Worm (Caenorhabditis elegans) whole organism, late embryonic: Measurements from ENCODE around the gene Y49F6C.7.

Source experiments
- C08G9.2 ChIP-seq: sonication (generic microtip); optimal IDR thresholded peaks from 2 replicates; lab custom pipeline; 2016; ENCODE audit warnings: mild to moderate bottlenecking, missing genetic modification characterization, moderate library complexity, missing compliant biosample characterization
- C38D4.7 ChIP-seq: fragments of 200-800 bp; sonication (Bioruptor generic); optimal IDR thresholded peaks from 2 replicates; lab custom pipeline; 2018; ENCODE audit warnings: mild to moderate bottlenecking, missing genetic modification characterization, moderate library complexity, missing compliant biosample characterization
- K09A11.1 ChIP-seq: sonication (generic microtip); optimal IDR thresholded peaks from 2 replicates; lab custom pipeline; 2017; ENCODE audit warnings: antibody characterized with exemption, mild to moderate bottlenecking, missing genetic modification characterization, missing compliant biosample characterization; ENCODE audit not compliant: insufficient read depth
- Y22D7AL.16 ChIP-seq: sonication (generic microtip); optimal IDR thresholded peaks from 2 replicates; lab custom pipeline; 2016; ENCODE audit warnings: missing genetic modification characterization, missing compliant biosample characterization
- ahr-1 ChIP-seq: sonication (generic microtip); optimal IDR thresholded peaks from 2 replicates; lab custom pipeline; 2016; ENCODE audit warnings: missing genetic modification characterization, missing compliant biosample characterization
- ceh-14 ChIP-seq: sonication (generic microtip); optimal IDR thresholded peaks from 2 replicates; lab custom pipeline; 2016; ENCODE audit warnings: missing genotype, missing genetic modification characterization, missing compliant biosample characterization
- ceh-18 ChIP-seq: sonication (generic microtip); optimal IDR thresholded peaks from 2 replicates; lab custom pipeline; 2016; ENCODE audit warnings: missing genetic modification characterization, missing compliant biosample characterization
- ceh-22 ChIP-seq: sonication (generic microtip); optimal IDR thresholded peaks from 2 replicates; lab custom pipeline; 2017; ENCODE audit warnings: missing biosample characterization, missing genetic modification characterization
- ceh-30 ChIP-seq: fragments of 150-350 bp; optimal IDR thresholded peaks from 2 replicates; lab custom pipeline; 2014; ENCODE audit warnings: missing biosample characterization, missing genetic modification characterization
- ceh-31 ChIP-seq: sonication (generic microtip); optimal IDR thresholded peaks from 2 replicates; lab custom pipeline; 2016; ENCODE audit warnings: missing genetic modification characterization, missing compliant biosample characterization
- ceh-34 ChIP-seq: sonication (generic microtip); optimal IDR thresholded peaks from 2 replicates; lab custom pipeline; 2016; ENCODE audit warnings: mild to moderate bottlenecking, missing genetic modification characterization, missing compliant biosample characterization
- ceh-48 ChIP-seq: sonication (generic microtip); optimal IDR thresholded peaks from 2 replicates; lab custom pipeline; 2016; ENCODE audit warnings: missing genetic modification characterization, inconsistent platforms, missing compliant biosample characterization
- ceh-6 ChIP-seq: fragments of 200-800 bp; sonication (Bioruptor generic); optimal IDR thresholded peaks from 2 replicates; lab custom pipeline; 2018; ENCODE audit warnings: mild to moderate bottlenecking, missing genetic modification characterization, missing compliant biosample characterization
- dve-1 ChIP-seq: sonication (generic microtip); optimal IDR thresholded peaks from 2 replicates; lab custom pipeline; 2017; ENCODE audit warnings: antibody characterized with exemption, mild to moderate bottlenecking, missing genetic modification characterization, missing compliant biosample characterization
- fkh-10 ChIP-seq: fragments of 150-350 bp; optimal IDR thresholded peaks from 2 replicates; lab custom pipeline; 2014; ENCODE audit warnings: missing biosample characterization, missing genetic modification reagents, missing genetic modification characterization
- fkh-6 ChIP-seq: sonication (generic microtip); optimal IDR thresholded peaks from 2 replicates; lab custom pipeline; 2016; ENCODE audit warnings: missing genetic modification characterization, missing compliant biosample characterization
- hlh-13 ChIP-seq: fragments of 200-800 bp; sonication (Bioruptor generic); optimal IDR thresholded peaks from 2 replicates; lab custom pipeline; 2018; ENCODE audit warnings: mild to moderate bottlenecking, missing genetic modification characterization, missing compliant biosample characterization
- hlh-15 ChIP-seq: sonication (generic microtip); optimal IDR thresholded peaks from 2 replicates; lab custom pipeline; 2016; ENCODE audit warnings: missing genetic modification characterization, missing compliant biosample characterization
- hlh-8 ChIP-seq: sonication (generic microtip); optimal IDR thresholded peaks from 2 replicates; lab custom pipeline; 2016; ENCODE audit warnings: missing genotype, missing genetic modification characterization, missing compliant biosample characterization
- madf-2 ChIP-seq: sonication (generic microtip); optimal IDR thresholded peaks from 2 replicates; lab custom pipeline; 2017; ENCODE audit warnings: missing genetic modification characterization, missing compliant biosample characterization
- mec-3 ChIP-seq: sonication (generic microtip); optimal IDR thresholded peaks from 2 replicates; lab custom pipeline; 2016; ENCODE audit warnings: borderline replicate concordance, missing genetic modification characterization, missing compliant biosample characterization
- nhr-232 ChIP-seq: sonication (generic microtip); optimal IDR thresholded peaks from 2 replicates; lab custom pipeline; 2016; ENCODE audit warnings: missing genetic modification characterization, missing compliant biosample characterization
- odd-2 ChIP-seq: sonication (generic microtip); optimal IDR thresholded peaks from 2 replicates; lab custom pipeline; 2017; ENCODE audit warnings: antibody characterized with exemption, mild to moderate bottlenecking, missing genetic modification characterization, missing compliant biosample characterization
- pax-1 ChIP-seq: fragments of 150-350 bp; optimal IDR thresholded peaks from 2 replicates; lab custom pipeline; 2014; ENCODE audit warnings: missing biosample characterization, missing genetic modification characterization
- pha-4 ChIP-seq: fragments of 150-350 bp; optimal IDR thresholded peaks from 2 replicates; lab custom pipeline; 2018; ENCODE audit warnings: missing biosample characterization, missing genetic modification reagents, missing genetic modification characterization
- pqm-1 ChIP-seq: sonication (generic microtip); optimal IDR thresholded peaks from 2 replicates; lab custom pipeline; 2016; ENCODE audit warnings: missing genetic modification characterization, missing compliant biosample characterization
- ref-2 ChIP-seq: sonication (generic microtip); optimal IDR thresholded peaks from 2 replicates; lab custom pipeline; 2016; ENCODE audit warnings: missing genetic modification characterization, missing compliant biosample characterization
- rnt-1 ChIP-seq: sonication (generic microtip); optimal IDR thresholded peaks from 2 replicates; lab custom pipeline; 2016; ENCODE audit warnings: missing genetic modification characterization, missing compliant biosample characterization
- sdc-2 ChIP-seq: sonication (generic microtip); optimal IDR thresholded peaks from 2 replicates; lab custom pipeline; 2016; ENCODE audit warnings: missing genotype, missing genetic modification characterization, missing compliant biosample characterization
- sox-2 ChIP-seq: fragments of 200-800 bp; sonication (Bioruptor generic); IDR thresholded peaks from 2 replicates; pipeline ENCODE4 v1.3.6; 2022; ENCODE audit warnings: missing genetic modification reagents, missing genetic modification characterization, missing compliant biosample characterization
- sox-4 ChIP-seq: sonication (generic microtip); optimal IDR thresholded peaks from 2 replicates; lab custom pipeline; 2017; ENCODE audit warnings: mild to moderate bottlenecking, missing genetic modification characterization, inconsistent platforms, missing compliant biosample characterization
- syd-9 ChIP-seq: sonication (generic microtip); optimal IDR thresholded peaks from 2 replicates; lab custom pipeline; 2016; ENCODE audit warnings: mild to moderate bottlenecking, missing genetic modification characterization, moderate library complexity, missing compliant biosample characterization
- tbx-2 ChIP-seq: sonication (generic microtip); optimal IDR thresholded peaks from 2 replicates; lab custom pipeline; 2016; ENCODE audit warnings: missing genetic modification characterization, missing compliant biosample characterization
- ttx-3 ChIP-seq: sonication (generic microtip); optimal IDR thresholded peaks from 2 replicates; lab custom pipeline; 2016; ENCODE audit warnings: missing genetic modification reagents, missing genetic modification characterization, missing compliant biosample characterization
- unc-42 ChIP-seq: sonication (generic microtip); optimal IDR thresholded peaks from 2 replicates; lab custom pipeline; 2016; ENCODE audit warnings: missing genotype, missing genetic modification characterization, missing compliant biosample characterization
- ztf-16 ChIP-seq: sonication (generic microtip); optimal IDR thresholded peaks from 2 replicates; lab custom pipeline; 2017; ENCODE audit warnings: missing genetic modification characterization, missing compliant biosample characterization

Y49F6C.7 gene

ce11 chrII:3385736-3386135 is 17.7 kb upstream of the Y49F6C.7 start, which contains the start of gene T06D4.2:
TSS of gene T06D4.2 (minus strand) at chrII:3385905.
- no peak for TF ChIP-seq ceh-30 (tag; lab: Kevin White, UChicago)
- TF ChIP-seq odd-2 (tag; lab: Kevin White, UChicago), result no peak
- TF ChIP-seq ahr-1 (tag; lab: Kevin White, UChicago), result no peak
- TF ChIP-seq ceh-34 (tag; lab: Kevin White, UChicago), result no peak
- no peak for TF ChIP-seq ceh-6 (GFP tag; lab: Kevin White, UChicago)
- TF ChIP-seq sox-4 (tag; lab: Kevin White, UChicago), result no peak
- TF ChIP-seq pqm-1, result no peak
- TF ChIP-seq ceh-22, result no peak
- TF ChIP-seq fkh-6, result no peak
- TF ChIP-seq hlh-8 (tag; lab: Kevin White, UChicago), result no peak
- TF ChIP-seq syd-9 (tag; lab: Kevin White, UChicago), result no peak
- no peak for TF ChIP-seq fkh-10 (GFP tag; lab: Kevin White, UChicago)
- TF ChIP-seq C38D4.7 (GFP tag; lab: Kevin White, UChicago), result no peak

- no peak for TF ChIP-seq sox-2 (GFP tag; lab: Robert Waterston, UW)
Observed at ce11 chrII:3383116-3383515, 15.1 kb upstream of the Y49F6C.7 start.

ce11 chrII:3381510-3381909 is 13.5 kb upstream of the Y49F6C.7 start, which contains the start of gene T06D4.1:
TSS of gene T06D4.1 (plus strand) at chrII:3381830.
- TF ChIP-seq ceh-14 (tag; lab: Kevin White, UChicago) (no peak), pha-4 (tag; lab: Kevin White, UChicago) (no peak), sdc-2 (tag; lab: Kevin White, UChicago) (no peak), ttx-3 (tag; lab: Kevin White, UChicago) (no peak), mec-3 (tag; lab: Kevin White, UChicago) (no peak), sox-2 (GFP tag; lab: Robert Waterston, UW) (no peak), hlh-13 (no peak), sox-4 (tag; lab: Kevin White, UChicago) (no peak), ztf-16 (no peak), dve-1 (tag; lab: Kevin White, UChicago) (no peak), hlh-15 (no peak), ceh-48 (no peak)

DNA sequence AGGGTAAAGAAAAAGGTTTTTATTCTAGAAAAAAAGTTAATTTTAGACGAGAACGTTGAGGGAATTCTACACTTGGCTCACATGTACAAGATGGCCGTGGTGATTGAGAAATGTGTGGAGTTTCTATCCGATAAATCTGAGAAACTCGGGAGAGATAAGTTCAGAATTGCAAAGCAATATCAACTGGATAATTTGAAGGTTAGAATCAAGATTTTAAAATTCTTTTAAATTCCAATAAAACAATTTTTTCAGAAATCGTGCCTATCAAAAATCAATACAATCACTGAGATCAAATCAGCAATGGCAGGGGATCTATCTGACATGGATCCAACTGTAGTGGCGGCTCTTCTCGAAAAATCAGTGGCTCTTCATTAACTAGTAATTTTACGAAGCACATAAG is 10.3 kb upstream of the Y49F6C.7 start, which contains the start of gene Y49F6C.2:
Y49F6C.2 (plus strand) TSS at position 301 of the 400 bp plus-strand sequence.
- no peak for TF ChIP-seq ztf-16
- no peak for TF ChIP-seq Y22D7AL.16 (tag; lab: Kevin White, UChicago)
- TF ChIP-seq ceh-22, result no peak
- no peak for TF ChIP-seq nhr-232 (tag; lab: Kevin White, UChicago)
- TF ChIP-seq rnt-1 (tag; lab: Kevin White, UChicago), result no peak
- no peak for TF ChIP-seq unc-42 (tag; lab: Kevin White, UChicago)
- no peak for TF ChIP-seq ceh-34 (tag; lab: Kevin White, UChicago)
- no peak for TF ChIP-seq K09A11.1 (tag; lab: Kevin White, UChicago)
- TF ChIP-seq sox-2 (GFP tag; lab: Robert Waterston, UW), result no peak
- no peak for TF ChIP-seq odd-2 (tag; lab: Kevin White, UChicago)
- no peak for TF ChIP-seq syd-9 (tag; lab: Kevin White, UChicago)
- no peak for TF ChIP-seq madf-2 (tag; lab: Kevin White, UChicago)
- no peak for TF ChIP-seq tbx-2
- no peak for TF ChIP-seq C08G9.2 (tag; lab: Kevin White, UChicago)
- TF ChIP-seq pha-4 (tag; lab: Kevin White, UChicago), result no peak
- no peak for TF ChIP-seq ceh-31 (tag; lab: Kevin White, UChicago)
- TF ChIP-seq mec-3 (tag; lab: Kevin White, UChicago), result no peak
- no peak for TF ChIP-seq ref-2 (tag; lab: Kevin White, UChicago)

DNA sequence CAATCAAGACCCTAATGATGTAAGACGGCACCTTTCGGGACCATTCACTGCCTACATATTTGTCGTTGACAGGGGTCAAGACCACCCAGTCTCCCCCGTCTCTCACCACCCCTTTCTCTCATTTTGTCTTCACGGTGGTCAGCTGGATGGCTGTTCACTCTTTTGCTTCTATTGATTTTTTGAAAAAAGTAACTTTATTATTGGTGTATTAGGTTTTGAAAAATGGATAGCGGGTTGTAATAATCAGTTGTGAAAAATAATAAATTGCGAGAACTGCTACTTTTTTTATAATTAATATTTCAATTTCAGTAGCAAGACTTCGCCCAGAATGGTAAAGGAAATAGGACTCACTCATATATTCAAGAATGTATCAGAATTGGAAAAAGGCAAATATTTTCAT is 8.8 kb upstream of the Y49F6C.7 start, which contains the start of gene bath-9:
bath-9 (plus strand) TSS at position 301 of the 400 bp plus-strand sequence.
- no peak for TF ChIP-seq pax-1 (tag; lab: Kevin White, UChicago)
- no peak for TF ChIP-seq syd-9 (tag; lab: Kevin White, UChicago)
- TF ChIP-seq ceh-18 (tag; lab: Kevin White, UChicago), result no peak
